Fruit fly (Drosophila melanogaster) whole organism, embryonic: ENCODE results near the gene east.

Experiments used
- ATbp ChIP-seq: fragments of 200-800 bp; sonication (Bioruptor generic); optimal IDR thresholded peaks from 2 replicates; lab custom pipeline; 2017; ENCODE audit warnings: missing biosample characterization, mild to moderate bottlenecking, missing genetic modification characterization, missing genetic modification reagents
- B-H1 ChIP-seq: fragments of 200-800 bp; sonication (Bioruptor generic); IDR thresholded peaks from 3 replicates; pipeline ENCODE4 v1.3.6; 2022; ENCODE audit warnings: missing biosample characterization, missing genetic modification characterization
- CG11560 ChIP-seq: fragments of 200-800 bp; sonication (Bioruptor generic); IDR thresholded peaks from 3 replicates; pipeline ENCODE4 v1.3.6; 2022; ENCODE audit warnings: missing biosample characterization, missing genetic modification characterization
- CG12104 ChIP-seq: fragments of 200-800 bp; sonication (Bioruptor generic); optimal IDR thresholded peaks from 3 replicates; lab custom pipeline; 2016; ENCODE audit warnings: missing biosample characterization, missing genetic modification characterization
- CG13775 ChIP-seq: fragments of 200-800 bp; sonication (Bioruptor generic); optimal IDR thresholded peaks from 3 replicates; lab custom pipeline; 2017; ENCODE audit warnings: missing biosample characterization, mild to moderate bottlenecking, missing genetic modification characterization
- CG14710 ChIP-seq: fragments of 200-800 bp; sonication (Bioruptor generic); optimal IDR thresholded peaks from 3 replicates; lab custom pipeline; 2019; ENCODE audit warnings: missing biosample characterization, mild to moderate bottlenecking, missing genetic modification characterization, moderate library complexity
- CG17829 ChIP-seq: fragments of 200-800 bp; optimal IDR thresholded peaks from 2 replicates; lab custom pipeline; 2019; ENCODE audit warnings: missing biosample characterization, mild to moderate bottlenecking, missing genetic modification characterization, moderate library complexity
- CG18764 ChIP-seq: fragments of 200-800 bp; sonication (Bioruptor generic); optimal IDR thresholded peaks from 3 replicates; lab custom pipeline; 2016; ENCODE audit warnings: missing biosample characterization, missing genetic modification characterization
- CG30431 ChIP-seq: fragments of 200-800 bp; sonication (Bioruptor generic); optimal IDR thresholded peaks from 2 replicates; lab custom pipeline; 2017; ENCODE audit warnings: missing biosample characterization, missing genetic modification characterization
- CG33557 ChIP-seq: fragments of 200-800 bp; sonication (Bioruptor generic); optimal IDR thresholded peaks from 2 replicates; lab custom pipeline; 2019; ENCODE audit warnings: missing biosample characterization, mild to moderate bottlenecking, missing genetic modification characterization, moderate library complexity
- CG5180 ChIP-seq: fragments of 200-800 bp; sonication (Bioruptor generic); optimal IDR thresholded peaks from 3 replicates; lab custom pipeline; 2017; ENCODE audit warnings: missing biosample characterization, missing genetic modification characterization, mild to moderate bottlenecking, moderate library complexity, missing genetic modification reagents
- CG7271 ChIP-seq: fragments of 200-800 bp; sonication (Bioruptor generic); optimal IDR thresholded peaks from 2 replicates; lab custom pipeline; 2018; ENCODE audit warnings: missing biosample characterization, mild to moderate bottlenecking, missing genetic modification characterization, moderate library complexity
- CG8388 ChIP-seq: fragments of 200-800 bp; sonication (Bioruptor generic); optimal IDR thresholded peaks from 2 replicates; lab custom pipeline; 2019; ENCODE audit warnings: missing biosample characterization, mild to moderate bottlenecking, missing genetic modification characterization, moderate library complexity
- Chrac-16 ChIP-seq: fragments of 200-800 bp; sonication (Bioruptor generic); optimal IDR thresholded peaks from 3 replicates; lab custom pipeline; 2016; ENCODE audit warnings: missing biosample characterization, missing genetic modification characterization
- HHEX ChIP-seq: fragments of 200-800 bp; sonication (Bioruptor generic); optimal IDR thresholded peaks from 3 replicates; lab custom pipeline; 2017; ENCODE audit warnings: missing biosample characterization, mild to moderate bottlenecking, missing genetic modification characterization, missing genetic modification reagents
- HLHmδ ChIP-seq: fragments of 200-800 bp; sonication (Bioruptor generic); optimal IDR thresholded peaks from 2 replicates; lab custom pipeline; 2018; ENCODE audit warnings: missing biosample characterization, mild to moderate bottlenecking, missing genetic modification characterization, moderate library complexity
- Hand ChIP-seq: fragments of 200-800 bp; sonication (Bioruptor generic); optimal IDR thresholded peaks from 2 replicates; lab custom pipeline; 2017; ENCODE audit warnings: mild to moderate bottlenecking, missing biosample characterization, missing genetic modification reagents, missing genetic modification characterization
- Kr ChIP-seq: fragments of 200-800 bp; sonication (Bioruptor generic); optimal IDR thresholded peaks from 2 replicates; lab custom pipeline; 2017; ENCODE audit warnings: missing biosample characterization, mild to moderate bottlenecking, missing genetic modification characterization
- Neu2 ChIP-seq: fragments of 200-800 bp; sonication (Bioruptor generic); optimal IDR thresholded peaks from 3 replicates; lab custom pipeline; 2016; ENCODE audit warnings: missing biosample characterization, missing genetic modification characterization, borderline replicate concordance
- Oaz ChIP-seq: fragments of 200-800 bp; sonication (Bioruptor generic); IDR thresholded peaks from 2 replicates; pipeline ENCODE4 v1.3.6; 2022; ENCODE audit warnings: missing biosample characterization, missing genetic modification characterization
- Opbp ChIP-seq: fragments of 200-800 bp; sonication (Bioruptor generic); IDR thresholded peaks from 3 replicates; pipeline ENCODE4 v1.3.6; 2022; ENCODE audit warnings: missing biosample characterization, missing genetic modification characterization; ENCODE audit not compliant: partially characterized antibody
- Optix ChIP-seq: fragments of 200-800 bp; sonication (Bioruptor generic); IDR thresholded peaks from 3 replicates; pipeline ENCODE4 v1.3.6; 2022; ENCODE audit warnings: missing biosample characterization, missing genetic modification characterization
- Taf1 ChIP-seq: fragments of 200-800 bp; sonication (Bioruptor generic); IDR thresholded peaks from 2 replicates; pipeline ENCODE4 v1.3.6; 2022; ENCODE audit warnings: missing biosample characterization, missing genetic modification characterization
- bcd ChIP-seq: fragments of 200-800 bp; sonication (Bioruptor generic); optimal IDR thresholded peaks from 2 replicates; lab custom pipeline; 2017; ENCODE audit warnings: missing biosample characterization, mild to moderate bottlenecking, missing genetic modification characterization
- caup ChIP-seq: fragments of 200-800 bp; sonication (Bioruptor generic); optimal IDR thresholded peaks from 3 replicates; lab custom pipeline; 2017; ENCODE audit warnings: missing biosample characterization, mild to moderate bottlenecking, missing genetic modification characterization, moderate library complexity; ENCODE audit not compliant: severe bottlenecking
- chm ChIP-seq: fragments of 200-800 bp; sonication (Bioruptor generic); IDR thresholded peaks from 2 replicates; pipeline ENCODE4 v1.3.6; 2022; ENCODE audit warnings: missing biosample characterization, missing genetic modification characterization
- croc ChIP-seq: fragments of 200-800 bp; sonication (Bioruptor generic); conservative IDR thresholded peaks from 3 replicates; pipeline ENCODE4 v1.3.6; 2022; ENCODE audit warnings: missing biosample characterization, missing genetic modification characterization
- crp ChIP-seq, 2 experiments: fragments of 200-800 bp; sonication (Bioruptor generic); optimal IDR thresholded peaks; 2 replicates in 1 of 2; 3 replicates in 1 of 2; lab custom pipeline; 2017; ENCODE audit warnings: missing biosample characterization in 2 of 2, missing genetic modification characterization in 2 of 2, mild to moderate bottlenecking in 1 of 2, moderate library complexity in 1 of 2
- danr ChIP-seq: fragments of 200-800 bp; sonication (Bioruptor generic); IDR thresholded peaks from 2 replicates; pipeline ENCODE4 v1.3.6; 2022; ENCODE audit warnings: missing biosample characterization, missing genetic modification characterization
- dpn ChIP-seq, 2 experiments: fragments of 200-800 bp; sonication (Bioruptor generic); optimal IDR thresholded peaks; 3 replicates each; lab custom pipeline; 2016; ENCODE audit warnings: missing biosample characterization in 2 of 2, missing genetic modification characterization in 2 of 2
- dysf ChIP-seq: fragments of 200-800 bp; sonication (Bioruptor generic); IDR thresholded peaks from 3 replicates; pipeline ENCODE4 v1.3.6; 2022; ENCODE audit warnings: missing biosample characterization, missing genetic modification characterization
- emc ChIP-seq: fragments of 200-800 bp; sonication (Bioruptor generic); optimal IDR thresholded peaks from 2 replicates; lab custom pipeline; 2016; ENCODE audit warnings: missing biosample characterization, missing genetic modification characterization
- insv ChIP-seq, 2 experiments: fragments of 200-800 bp; sonication (Bioruptor generic); optimal IDR thresholded peaks; 3 replicates each; lab custom pipeline; 2016 to 2018; ENCODE audit warnings: missing biosample characterization in 2 of 2, missing genetic modification characterization in 2 of 2
- jigr1 ChIP-seq: fragments of 200-800 bp; sonication (Bioruptor generic); IDR thresholded peaks from 3 replicates; pipeline ENCODE4 v1.3.6; 2022; ENCODE audit warnings: missing biosample characterization, missing genetic modification characterization
- jing ChIP-seq: fragments of 200-800 bp; sonication (Bioruptor generic); optimal IDR thresholded peaks from 2 replicates; lab custom pipeline; 2018; ENCODE audit warnings: missing biosample characterization, mild to moderate bottlenecking, missing genetic modification characterization
- lilli ChIP-seq: fragments of 200-800 bp; sonication (Bioruptor generic); optimal IDR thresholded peaks from 3 replicates; lab custom pipeline; 2016; ENCODE audit warnings: missing biosample characterization, missing genetic modification characterization
- luna ChIP-seq: fragments of 200-800 bp; sonication (Bioruptor generic); optimal IDR thresholded peaks from 2 replicates; lab custom pipeline; 2016; ENCODE audit warnings: missing biosample characterization, missing genetic modification characterization
- pan ChIP-seq, 4 experiments: fragments of >200 bp in 3 of 4; fragments of 200-800 bp in 1 of 4; sonication (Bioruptor generic) in 1 of 4; optimal IDR thresholded peaks in 3 of 4; IDR thresholded peaks in 1 of 4; 2 replicates each; pipeline versions ENCODE4 v1.3.6 to Lab custom; 2017 to 2022; ENCODE audit warnings: missing biosample characterization in 2 of 4, missing genetic modification characterization in 2 of 4, mixed read lengths in 1 of 4
- phol ChIP-seq: fragments of 200-800 bp; sonication (Bioruptor generic); optimal IDR thresholded peaks from 3 replicates; lab custom pipeline; 2018; ENCODE audit warnings: missing biosample characterization, mild to moderate bottlenecking, missing genetic modification characterization, moderate library complexity
- pros ChIP-seq: fragments of 200-800 bp; sonication (Bioruptor generic); optimal IDR thresholded peaks from 3 replicates; lab custom pipeline; 2019; ENCODE audit warnings: missing biosample characterization, mild to moderate bottlenecking, missing genetic modification characterization, moderate library complexity
- ro ChIP-seq: fragments of 200-800 bp; sonication (Bioruptor generic); IDR thresholded peaks from 2 replicates; pipeline ENCODE4 v1.3.6; 2022; ENCODE audit warnings: missing biosample characterization, missing genetic modification characterization
- tin ChIP-seq: fragments of 200-800 bp; sonication (Bioruptor generic); optimal IDR thresholded peaks from 3 replicates; lab custom pipeline; 2016; ENCODE audit warnings: missing biosample characterization, missing genetic modification characterization
- tll ChIP-seq, 2 experiments: fragments of 200-800 bp in 1 of 2; fragments of >200 bp in 1 of 2; sonication (Bioruptor generic) in 1 of 2; optimal IDR thresholded peaks; 2 replicates each; lab custom pipeline; 2017 to 2019; ENCODE audit warnings: missing biosample characterization in 2 of 2, missing genetic modification characterization in 2 of 2, mild to moderate bottlenecking in 1 of 2, moderate library complexity in 1 of 2
- ttk ChIP-seq: fragments of 200-800 bp; sonication (Bioruptor generic); IDR thresholded peaks from 2 replicates; pipeline ENCODE4 v2.1.2; 2022; ENCODE audit warnings: missing biosample characterization, missing genetic modification characterization
- unpg ChIP-seq: fragments of 200-800 bp; sonication (Bioruptor generic); optimal IDR thresholded peaks from 3 replicates; lab custom pipeline; 2018; ENCODE audit warnings: missing biosample characterization, mild to moderate bottlenecking, missing genetic modification characterization, moderate library complexity
- usp ChIP-seq: fragments of >200 bp; optimal IDR thresholded peaks from 2 replicates; lab custom pipeline; 2017; ENCODE audit warnings: missing biosample characterization, missing genetic modification characterization
- wor ChIP-seq: fragments of 200-800 bp; sonication (Bioruptor generic); IDR thresholded peaks from 2 replicates; pipeline ENCODE4 v1.3.6; 2022; ENCODE audit warnings: missing biosample characterization, missing genetic modification characterization

east gene

dm6 chrX:2011288-2012120 is 844 bp downstream of the east start (continued):
- TF ChIP-seq CG33557 (GFP tag; lab: Kevin White, UChicago) (no peak), Hand (peak; percentile 33), B-H1 (GFP tag; lab: Robert Waterston, UW) (0 out of 3 replicates have a peak, but pooled peaks have one; percentile 33), caup (peak; percentile 57), emc (GFP tag; lab: Kevin White, UChicago) (no peak), insv (GFP tag; optimal IDR thresholded peaks at IDR 0.05; lab: Kevin White, UChicago) (no peak), wor (GFP tag; lab: Robert Waterston, UW) (peak; percentile 44; the same call in 1 of the 2 replicates), pan (optimal IDR thresholded peaks at IDR 0.05; lab: Kevin White, UChicago) (no peak), pan (GFP tag; optimal IDR thresholded peaks at IDR 0.05 in 1 of 2, IDR thresholded peaks at IDR 0.05 in 1 of 2) (peak in 1 of 2 experiments; percentile 74), HHEX (GFP tag; lab: Kevin White, UChicago) (peak; percentile 1), crp (GFP tag; optimal IDR thresholded peaks at IDR 0.05; lab: Kevin White, UChicago) (no peak), ttk (GFP tag; lab: Robert Waterston, UW) (peak; percentile 56), HLHmδ (GFP tag; lab: Kevin White, UChicago) (no peak), jing (no peak), usp (GFP tag; lab: Kevin White, UChicago) (no peak), Chrac-16 (GFP tag; lab: Kevin White, UChicago) (peak; percentile 17), danr (peak; percentile 38; the same call in 1 of the 2 replicates), lilli (peak; percentile 51), jigr1 (GFP tag; lab: Robert Waterston, UW) (no peak), dpn (GFP tag; optimal IDR thresholded peaks at IDR 0.05; lab: Kevin White, UChicago) (peak in 1 of 2 experiments; percentile 60), CG18764 (GFP tag; lab: Kevin White, UChicago) (peak; percentile 42), CG12104 (GFP tag; lab: Kevin White, UChicago) (peak; percentile 48), luna (GFP tag; lab: Kevin White, UChicago) (no peak), chm (GFP tag; lab: Robert Waterston, UW) (peak; percentile 67), CG8388 (GFP tag; lab: Kevin White, UChicago) (peak; percentile 36), pros (GFP tag; lab: Kevin White, UChicago) (peak; percentile 65), tll (GFP tag; optimal IDR thresholded peaks at IDR 0.05; lab: Kevin White, UChicago) (no peak), bcd (GFP tag; lab: Kevin White, UChicago) (peak; percentile 61), CG7271 (tag; lab: Kevin White, UChicago) (no peak), CG14710 (tag; lab: Kevin White, UChicago) (no peak), Neu2 (GFP tag; lab: Kevin White, UChicago) (no peak), CG5180 (GFP tag; lab: Kevin White, UChicago) (peak; percentile 7), CG13775 (GFP tag; lab: Kevin White, UChicago) (peak; percentile 62), CG30431 (peak; percentile 17), CG17829 (tag; lab: Kevin White, UChicago) (no peak), Kr (no peak), croc (GFP tag; lab: Robert Waterston, UW) (peak; percentile 28; the same call in 2 of the 3 replicates), Opbp (GFP tag; lab: Robert Waterston, UW) (no peak), phol (tag; lab: Kevin White, UChicago) (peak; percentile 44), unpg (peak; percentile 48), Oaz (no peak), dysf (GFP tag; lab: Robert Waterston, UW) (peak; percentile 62), tin (GFP tag; lab: Kevin White, UChicago) (peak; percentile 38), CG11560 (tag; lab: Robert Waterston, UW) (no peak), Optix (GFP tag; lab: Robert Waterston, UW) (peak; percentile 75; the same call in 2 of the 3 replicates), Taf1 (GFP tag; lab: Robert Waterston, UW) (no peak), ATbp (peak; percentile 27), ro (GFP tag; lab: Robert Waterston, UW) (no peak)
